Worm (Caenorhabditis elegans) whole organism, L2 larva: ENCODE results near the gene pix-1.

Source experiments
- blmp-1 ChIP-seq: sonication (generic microtip); optimal IDR thresholded peaks from 2 replicates; lab custom pipeline; 2017; ENCODE audit warnings: missing genetic modification characterization, mild to moderate bottlenecking, missing compliant biosample characterization, antibody characterized with exemption, moderate library complexity; ENCODE audit not compliant: insufficient read depth
- egl-27 ChIP-seq: sonication (generic microtip); optimal IDR thresholded peaks from 3 replicates; lab custom pipeline; 2017; ENCODE audit warnings: missing biosample characterization, missing genetic modification reagents, missing genetic modification characterization
- elt-1 ChIP-seq: fragments of 150-350 bp; optimal IDR thresholded peaks from 2 replicates; lab custom pipeline; 2014; ENCODE audit warnings: missing biosample characterization, missing genetic modification characterization
- elt-3 ChIP-seq: sonication (generic microtip); optimal IDR thresholded peaks from 2 replicates; lab custom pipeline; 2017; ENCODE audit warnings: missing biosample characterization, missing genetic modification characterization
- gmeb-1 ChIP-seq: fragments of 150-350 bp; optimal IDR thresholded peaks from 2 replicates; lab custom pipeline; 2014; ENCODE audit warnings: missing biosample characterization, missing genetic modification characterization
- lsy-2 ChIP-seq, 2 experiments: fragments of 150-350 bp in 1 of 2; sonication (generic microtip) in 1 of 2; optimal IDR thresholded peaks; 2 replicates each; lab custom pipeline; 2014 to 2017; ENCODE audit warnings: missing biosample characterization in 2 of 2, missing genetic modification characterization in 2 of 2
- mbf-1 ChIP-seq: sonication (generic microtip); optimal IDR thresholded peaks from 2 replicates; lab custom pipeline; 2017; ENCODE audit warnings: missing biosample characterization, missing genetic modification characterization
- snpc-4 ChIP-seq: fragments of 150-350 bp; optimal IDR thresholded peaks from 2 replicates; lab custom pipeline; 2014; ENCODE audit warnings: missing biosample characterization, missing genetic modification characterization
- unc-55 ChIP-seq: fragments of 150-350 bp; sonication (generic microtip); optimal IDR thresholded peaks from 3 replicates; lab custom pipeline; 2014; ENCODE audit warnings: missing biosample characterization, missing genetic modification reagents, missing genetic modification characterization
- unc-62 ChIP-seq: fragments of 150-350 bp; optimal IDR thresholded peaks from 2 replicates; lab custom pipeline; 2014; ENCODE audit warnings: missing biosample characterization, missing genetic modification reagents, missing genetic modification characterization
- zag-1 ChIP-seq: fragments of 150-350 bp; optimal IDR thresholded peaks from 2 replicates; lab custom pipeline; 2014; ENCODE audit warnings: missing biosample characterization, missing genetic modification characterization

- TF ChIP-seq mbf-1 (tag; lab: Kevin White, UChicago) (no peak), gmeb-1 (tag; lab: Kevin White, UChicago) (no peak), zag-1 (tag; lab: Kevin White, UChicago) (no peak), unc-55 (no peak), elt-3 (tag; lab: Kevin White, UChicago) (no peak), elt-1 (tag; lab: Kevin White, UChicago) (no peak), snpc-4 (tag; lab: Kevin White, UChicago) (no peak), blmp-1 (tag; lab: Kevin White, UChicago) (no peak), egl-27 (tag; lab: Kevin White, UChicago) (no peak), unc-62 (GFP tag; lab: Kevin White, UChicago) (no peak), lsy-2 (tag; optimal IDR thresholded peaks at IDR 0.05; lab: Kevin White, UChicago) (peak in 1 of 2 experiments; percentile 41)
These were observed 14.1 kb upstream of the pix-1 start for ce11 chrX:13712992-13713391.
